Worm (Caenorhabditis elegans) whole organism, late embryonic: Measurements from ENCODE around the gene C05A2.4.

Experiments used
- C08G9.2 ChIP-seq: sonication (generic microtip); optimal IDR thresholded peaks from 2 replicates; lab custom pipeline; 2016; ENCODE audit warnings: mild to moderate bottlenecking, missing genetic modification characterization, moderate library complexity, missing compliant biosample characterization
- ahr-1 ChIP-seq: sonication (generic microtip); optimal IDR thresholded peaks from 2 replicates; lab custom pipeline; 2016; ENCODE audit warnings: missing genetic modification characterization, missing compliant biosample characterization
- ama-1 ChIP-seq: fragments of 150-350 bp; optimal IDR thresholded peaks from 2 replicates; lab custom pipeline; 2014
- ceh-14 ChIP-seq: sonication (generic microtip); optimal IDR thresholded peaks from 2 replicates; lab custom pipeline; 2016; ENCODE audit warnings: missing genotype, missing genetic modification characterization, missing compliant biosample characterization
- ceh-6 ChIP-seq: fragments of 200-800 bp; sonication (Bioruptor generic); optimal IDR thresholded peaks from 2 replicates; lab custom pipeline; 2018; ENCODE audit warnings: mild to moderate bottlenecking, missing genetic modification characterization, missing compliant biosample characterization
- elt-2 ChIP-seq: sonication (generic microtip); optimal IDR thresholded peaks from 2 replicates; lab custom pipeline; 2016; ENCODE audit warnings: missing genetic modification reagents, missing genetic modification characterization, missing compliant biosample characterization
- mec-3 ChIP-seq: sonication (generic microtip); optimal IDR thresholded peaks from 2 replicates; lab custom pipeline; 2016; ENCODE audit warnings: borderline replicate concordance, missing genetic modification characterization, missing compliant biosample characterization
- pag-3 ChIP-seq: sonication (generic microtip); optimal IDR thresholded peaks from 2 replicates; lab custom pipeline; 2016; ENCODE audit warnings: missing compliant biosample characterization, missing genetic modification characterization, borderline replicate concordance
- zip-5 ChIP-seq: sonication (generic microtip); optimal IDR thresholded peaks from 2 replicates; lab custom pipeline; 2016; ENCODE audit warnings: missing genetic modification characterization, missing compliant biosample characterization

DNA sequence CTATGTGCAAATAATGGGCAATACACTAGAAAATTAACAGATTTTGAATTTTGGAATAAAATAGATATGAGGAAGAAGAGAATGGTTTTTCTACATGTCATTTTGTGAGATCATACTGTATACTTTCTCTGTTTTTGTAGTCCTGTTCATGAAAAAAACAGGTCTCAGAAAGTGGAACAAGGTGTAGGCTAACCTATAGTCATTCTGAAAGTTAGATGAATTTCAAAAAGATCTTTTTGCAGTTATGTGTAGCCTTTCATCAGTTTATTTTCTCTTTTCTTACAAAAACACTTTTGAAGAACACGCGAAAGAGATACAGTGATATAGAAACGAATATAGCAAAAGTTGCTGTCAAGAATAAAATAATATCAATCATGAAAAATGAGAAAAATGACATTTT, 41.1 kb upstream of the C05A2.4 start, which contains the start of gene ugt-35:
- TF ChIP-seq C08G9.2 (tag; lab: Kevin White, UChicago): no peak
- no peak for TF ChIP-seq mec-3 (tag; lab: Kevin White, UChicago)
- no peak for TF ChIP-seq ceh-14
- no peak for TF ChIP-seq ama-1 (lab: Kevin White, UChicago)
- no peak for TF ChIP-seq pag-3
- no peak for TF ChIP-seq ahr-1 (tag; lab: Kevin White, UChicago)
- no peak for TF ChIP-seq zip-5 (tag; lab: Kevin White, UChicago)
- TF ChIP-seq elt-2 (tag; lab: Kevin White, UChicago): no peak
- TF ChIP-seq ceh-6 (GFP tag; lab: Kevin White, UChicago): no peak
